Worm (Caenorhabditis elegans): ENCODE results near the gene epic-1.
A peak's percentile ranks its signal among the peaks of the same experiment; 100 is the strongest.

Gene epic-1

DNA sequence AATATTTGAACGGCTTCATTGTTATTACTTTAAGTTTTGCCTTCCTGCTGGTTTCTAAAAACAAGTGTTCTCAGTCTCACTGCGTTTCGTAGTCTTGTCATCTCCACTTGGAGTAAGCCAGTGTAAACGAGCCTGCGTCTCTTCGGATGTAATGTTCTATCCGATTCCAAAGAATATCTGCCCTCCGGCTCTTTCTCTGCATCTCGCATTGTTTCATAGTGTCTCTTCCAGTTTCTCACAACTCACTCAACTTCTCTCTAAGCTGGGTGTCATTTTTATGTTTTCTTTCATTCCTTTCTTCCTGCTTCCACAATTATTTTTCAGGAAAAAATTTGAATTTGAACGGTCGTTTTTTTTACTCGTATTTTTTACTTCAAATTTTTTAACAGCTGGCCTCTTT, 44.8 kb downstream of the epic-1 start:
- peak; percentile 17 for TF ChIP-seq ces-1 (GFP tag; optimal IDR thresholded peaks at IDR 0.05)
- no peak for TF ChIP-seq zip-8 (tag; optimal IDR thresholded peaks at IDR 0.05)
- no peak for TF ChIP-seq ham-2 (GFP tag; optimal IDR thresholded peaks at IDR 0.05)

Measured in whole organism, mixed stage, embryonic.